Worm (Caenorhabditis elegans) whole organism, L3 larva: Measurements from ENCODE around the gene ugt-17.

Source experiments
- ZK546.5 ChIP-seq: sonication (generic microtip); optimal IDR thresholded peaks from 2 replicates; lab custom pipeline; 2017; ENCODE audit warnings: missing biosample characterization, missing genetic modification characterization
- ama-1 ChIP-seq: fragments of 150-350 bp; optimal IDR thresholded peaks from 2 replicates; lab custom pipeline; 2018
- egl-27 ChIP-seq: sonication (generic microtip); optimal IDR thresholded peaks from 4 replicates; lab custom pipeline; 2017; ENCODE audit warnings: missing biosample characterization, missing genetic modification reagents, missing genetic modification characterization
- egl-5 ChIP-seq: fragments of 150-350 bp; optimal IDR thresholded peaks from 2 replicates; lab custom pipeline; 2017; ENCODE audit warnings: missing biosample characterization, missing genetic modification reagents, missing genetic modification characterization, inconsistent platforms
- elt-3 ChIP-seq, 3 experiments: fragments of 150-350 bp in 1 of 3; sonication (generic microtip) in 2 of 3; optimal IDR thresholded peaks; 2 replicates in 2 of 3; 4 replicates in 1 of 3; lab custom pipeline; 2014 to 2017; ENCODE audit warnings: missing biosample characterization in 3 of 3, missing genetic modification characterization in 3 of 3
- eor-1 ChIP-seq, 2 experiments: fragments of 150-350 bp; optimal IDR thresholded peaks; 2 replicates each; lab custom pipeline; 2014 to 2018; ENCODE audit warnings: missing biosample characterization in 2 of 2, missing genetic modification characterization in 2 of 2
- fkh-10 ChIP-seq: sonication (generic microtip); optimal IDR thresholded peaks from 2 replicates; lab custom pipeline; 2017; ENCODE audit warnings: missing biosample characterization, missing genetic modification reagents, missing genetic modification characterization
- fos-1 ChIP-seq: fragments of 150-350 bp; optimal IDR thresholded peaks from 2 replicates; lab custom pipeline; 2014; ENCODE audit warnings: missing biosample characterization, missing genetic modification characterization
- hmg-11 ChIP-seq: sonication (generic microtip); optimal IDR thresholded peaks from 2 replicates; lab custom pipeline; 2016; ENCODE audit warnings: missing genetic modification characterization, missing compliant biosample characterization
- jun-1 ChIP-seq: fragments of 150-350 bp; optimal IDR thresholded peaks from 2 replicates; lab custom pipeline; 2014; ENCODE audit warnings: missing biosample characterization, missing genetic modification reagents, missing genetic modification characterization
- mdl-1 ChIP-seq: fragments of 150-350 bp; optimal IDR thresholded peaks from 2 replicates; lab custom pipeline; 2014; ENCODE audit warnings: missing biosample characterization, missing genetic modification characterization
- mml-1 ChIP-seq: fragments of 150-350 bp; sonication (generic microtip); optimal IDR thresholded peaks from 3 replicates; lab custom pipeline; 2014; ENCODE audit warnings: missing biosample characterization, missing genetic modification characterization
- nfya-1 ChIP-seq: sonication (generic microtip); optimal IDR thresholded peaks from 2 replicates; lab custom pipeline; 2017; ENCODE audit warnings: missing genetic modification characterization, mild to moderate bottlenecking, missing compliant biosample characterization, antibody characterized with exemption, moderate library complexity; ENCODE audit not compliant: insufficient read depth
- nhr-11 ChIP-seq: fragments of 150-350 bp; optimal IDR thresholded peaks from 2 replicates; lab custom pipeline; 2014; ENCODE audit warnings: missing biosample characterization, missing genetic modification characterization
- nhr-12 ChIP-seq: fragments of 150-350 bp; optimal IDR thresholded peaks from 2 replicates; lab custom pipeline; 2014; ENCODE audit warnings: missing biosample characterization, missing genetic modification characterization
- nhr-23 ChIP-seq: fragments of 150-350 bp; optimal IDR thresholded peaks from 2 replicates; lab custom pipeline; 2014; ENCODE audit warnings: missing biosample characterization, missing genetic modification reagents, missing genetic modification characterization
- nhr-237 ChIP-seq: fragments of 150-350 bp; optimal IDR thresholded peaks from 2 replicates; lab custom pipeline; 2014; ENCODE audit warnings: missing biosample characterization, missing genetic modification characterization
- nhr-25 ChIP-seq: sonication (generic microtip); optimal IDR thresholded peaks from 2 replicates; lab custom pipeline; 2017; ENCODE audit warnings: missing biosample characterization, missing genetic modification characterization
- nhr-43 ChIP-seq: sonication (generic microtip); optimal IDR thresholded peaks from 2 replicates; lab custom pipeline; 2016; ENCODE audit warnings: mild to moderate bottlenecking, missing genetic modification characterization, missing compliant biosample characterization; ENCODE audit not compliant: poor library complexity, severe bottlenecking
- nhr-67 ChIP-seq: fragments of 150-350 bp; optimal IDR thresholded peaks from 2 replicates; lab custom pipeline; 2014; ENCODE audit warnings: missing biosample characterization, missing genetic modification characterization
- nhr-76 ChIP-seq: fragments of 150-350 bp; sonication (generic microtip); optimal IDR thresholded peaks from 5 replicates; lab custom pipeline; 2014; ENCODE audit warnings: missing biosample characterization, missing genetic modification characterization
- nhr-77 ChIP-seq: fragments of 150-350 bp; optimal IDR thresholded peaks from 2 replicates; lab custom pipeline; 2014; ENCODE audit warnings: missing biosample characterization, missing genetic modification characterization
- sea-2 ChIP-seq: fragments of 150-350 bp; sonication (generic microtip); optimal IDR thresholded peaks from 4 replicates; lab custom pipeline; 2014; ENCODE audit warnings: missing biosample characterization, missing genetic modification reagents, missing genetic modification characterization
- skn-1 ChIP-seq: fragments of 150-350 bp; optimal IDR thresholded peaks from 2 replicates; lab custom pipeline; 2014; ENCODE audit warnings: missing biosample characterization, missing genetic modification characterization
- snpc-4 ChIP-seq: fragments of 150-350 bp; optimal IDR thresholded peaks from 2 replicates; lab custom pipeline; 2014; ENCODE audit warnings: missing biosample characterization, missing genetic modification characterization
- tbx-2 ChIP-seq: sonication (generic microtip); optimal IDR thresholded peaks from 2 replicates; lab custom pipeline; 2016; ENCODE audit warnings: mild to moderate bottlenecking, missing genetic modification characterization, missing compliant biosample characterization
- ztf-11 ChIP-seq: fragments of 150-350 bp; optimal IDR thresholded peaks from 2 replicates; lab custom pipeline; 2014; ENCODE audit warnings: missing biosample characterization, missing genetic modification characterization
- ztf-4 ChIP-seq: fragments of 150-350 bp; optimal IDR thresholded peaks from 2 replicates; lab custom pipeline; 2014; ENCODE audit warnings: missing biosample characterization, missing genetic modification characterization

Gene ugt-17

ce11 chrV:10081636-10082035 lies 23.1 kb downstream of the ugt-17 start, which contains the start of gene nhr-205:
Gene nhr-205 (minus strand): TSS chrV:10081776.
- TF ChIP-seq mml-1 (tag; lab: Kevin White, UChicago) (no peak), sea-2 (GFP tag; lab: Kevin White, UChicago) (no peak), fos-1 (tag; lab: Kevin White, UChicago) (no peak), nhr-76 (tag; lab: Kevin White, UChicago) (peak; percentile 77)

ce11 chrV:10080905-10081304 lies 23.9 kb downstream of the ugt-17 start:
- no peak for TF ChIP-seq nhr-12 (tag; lab: Kevin White, UChicago)

- TF ChIP-seq nhr-12 (tag; lab: Kevin White, UChicago): no peak
- TF ChIP-seq egl-27: no peak
- TF ChIP-seq ztf-4: no peak
- TF ChIP-seq mdl-1 (tag; lab: Kevin White, UChicago): no peak
- TF ChIP-seq nhr-67 (tag; lab: Kevin White, UChicago): no peak
- TF ChIP-seq, all 47 proteins: peak for 0
These were observed 26.5 kb downstream of the ugt-17 start, which contains the start of gene R04B5.1 for ce11 chrV:10078244-10078643. Gene R04B5.1 (minus strand): TSS chrV:10078344.

ce11 chrV:10075441-10075840 lies 29.3 kb downstream of the ugt-17 start, which contains the start of gene F57A8.7:
Gene F57A8.7 (plus strand): TSS chrV:10075741.
- TF ChIP-seq nhr-23: no peak
- TF ChIP-seq skn-1: no peak
- no peak for TF ChIP-seq snpc-4 (tag; lab: Kevin White, UChicago)
- no peak for TF ChIP-seq nhr-77 (tag; lab: Kevin White, UChicago)
- no peak for TF ChIP-seq nhr-237 (tag; lab: Kevin White, UChicago)
- TF ChIP-seq mdl-1 (tag; lab: Kevin White, UChicago): no peak
- no peak for TF ChIP-seq fos-1 (tag; lab: Kevin White, UChicago)
- TF ChIP-seq jun-1 (tag; lab: Kevin White, UChicago): no peak
- no peak for TF ChIP-seq egl-5 (tag; lab: Kevin White, UChicago)
- TF ChIP-seq nhr-67 (tag; lab: Kevin White, UChicago): no peak
- TF ChIP-seq ztf-4: no peak
- no peak for TF ChIP-seq elt-3 (tag; optimal IDR thresholded peaks at IDR 0.05; lab: Kevin White, UChicago)
- TF ChIP-seq nhr-76 (tag; lab: Kevin White, UChicago): no peak
- TF ChIP-seq mml-1 (tag; lab: Kevin White, UChicago): no peak
- no peak for TF ChIP-seq nhr-43
- TF ChIP-seq eor-1 (tag; optimal IDR thresholded peaks at IDR 0.05; lab: Kevin White, UChicago): no peak
- TF ChIP-seq nfya-1 (tag; lab: Kevin White, UChicago): no peak

ce11 chrV:10073793-10074192 lies 31.0 kb downstream of the ugt-17 start, which contains the start of gene F57A8.6:
Gene F57A8.6 (minus strand): TSS chrV:10073893.
- TF ChIP-seq nhr-76 (tag; lab: Kevin White, UChicago): peak; percentile 46
- TF ChIP-seq tbx-2 (tag; lab: Kevin White, UChicago): no peak

- TF ChIP-seq nhr-25 (tag; lab: Kevin White, UChicago) (no peak), nhr-77 (tag; lab: Kevin White, UChicago) (no peak), ZK546.5 (tag; lab: Kevin White, UChicago) (no peak), nhr-76 (tag; lab: Kevin White, UChicago) (no peak), nfya-1 (tag; lab: Kevin White, UChicago) (no peak), nhr-11 (tag; lab: Kevin White, UChicago) (no peak), snpc-4 (tag; lab: Kevin White, UChicago) (no peak)
These were observed 32.0 kb downstream of the ugt-17 start for ce11 chrV:10072721-10073120.

ce11 chrV:10070541-10070940 lies 34.2 kb downstream of the ugt-17 start, which contains the start of gene nhr-192:
Gene nhr-192 (minus strand): TSS chrV:10070641.
- no peak for TF ChIP-seq sea-2 (GFP tag; lab: Kevin White, UChicago)
- TF ChIP-seq hmg-11 (tag; lab: Kevin White, UChicago): no peak
- TF ChIP-seq nhr-23: no peak
- TF ChIP-seq nhr-237 (tag; lab: Kevin White, UChicago): no peak
- no peak for TF ChIP-seq nhr-76 (tag; lab: Kevin White, UChicago)
- no peak for TF ChIP-seq egl-5 (tag; lab: Kevin White, UChicago)
- no peak for TF ChIP-seq fkh-10 (GFP tag; lab: Kevin White, UChicago)
- no peak for TF ChIP-seq ama-1 (lab: Kevin White, UChicago)
- no peak for TF ChIP-seq ztf-11 (tag; lab: Kevin White, UChicago)
- no peak for TF ChIP-seq egl-27
- no peak for TF ChIP-seq skn-1
